ENCODE assay signal across 1 fruit fly cellular context in genomic region chr2L:10362408-10363067, dm6.
A peak's percentile ranks its signal among the peaks of the same experiment; 100 is the strongest.
TF ChIP-seq lines count a peak whose summit lies in the region.

Cand1 (minus strand) TSS chr2L:10362707.
pim (plus strand) TSS chr2L:10362989.

TF ChIP-seq in whole organism, embryonic, 481 proteins besides CTCF, POLR2A, EP300 and RAD21 (continued from another document and continues in another):
- TF ChIP-seq dati (GFP tag; IDR thresholded peaks at IDR 0.05; lab: Robert Waterston, UW): no peak
- TF ChIP-seq CG13775 (GFP tag; optimal IDR thresholded peaks at IDR 0.05; lab: Kevin White, UChicago): no peak
- no peak for TF ChIP-seq dimm (GFP tag; IDR thresholded peaks at IDR 0.05; lab: Robert Waterston, UW)
- no peak for TF ChIP-seq CG3163 (GFP tag; optimal IDR thresholded peaks at IDR 0.05; lab: Kevin White, UChicago)
- no peak for TF ChIP-seq Hr51 (GFP tag; optimal IDR thresholded peaks at IDR 0.05; lab: Kevin White, UChicago)
- no peak for TF ChIP-seq Hr3 (GFP tag; optimal IDR thresholded peaks at IDR 0.05; lab: Kevin White, UChicago)
- TF ChIP-seq esg (GFP tag; conservative IDR thresholded peaks at IDR 0.05; lab: Robert Waterston, UW): no peak
- no peak for TF ChIP-seq CG12219 (GFP tag; optimal IDR thresholded peaks at IDR 0.05; lab: Kevin White, UChicago)
- no peak for TF ChIP-seq Fer2 (tag; optimal IDR thresholded peaks at IDR 0.05; lab: Kevin White, UChicago)
- no peak for TF ChIP-seq tna (GFP tag; IDR thresholded peaks at IDR 0.05; lab: Robert Waterston, UW; ENCODE audit: partially characterized antibody)
- TF ChIP-seq NfI (GFP tag; optimal IDR thresholded peaks at IDR 0.05; lab: Kevin White, UChicago): no peak
- no peak for TF ChIP-seq CG2202 (tag; optimal IDR thresholded peaks at IDR 0.05; lab: Kevin White, UChicago)
- TF ChIP-seq dm (GFP tag; optimal IDR thresholded peaks at IDR 0.05; lab: Kevin White, UChicago): no peak
- no peak for TF ChIP-seq mam (GFP tag; optimal IDR thresholded peaks at IDR 0.05; lab: Kevin White, UChicago)
- TF ChIP-seq BtbVII (GFP tag; optimal IDR thresholded peaks at IDR 0.05; lab: Kevin White, UChicago): no peak
- no peak for TF ChIP-seq Optix (GFP tag; IDR thresholded peaks at IDR 0.05; lab: Robert Waterston, UW)
- peak; percentile 10 for TF ChIP-seq CG33557 (GFP tag; optimal IDR thresholded peaks at IDR 0.05; lab: Kevin White, UChicago)
- TF ChIP-seq CG11695 (GFP tag; IDR thresholded peaks at IDR 0.05; lab: Robert Waterston, UW): no peak
- no peak for TF ChIP-seq gce (GFP tag; IDR thresholded peaks at IDR 0.05; lab: Robert Waterston, UW)
- peak; percentile 78 for TF ChIP-seq row (GFP tag; IDR thresholded peaks at IDR 0.05; lab: Robert Waterston, UW)
- TF ChIP-seq Trl (optimal IDR thresholded peaks at IDR 0.05; lab: Kevin White, UChicago): no peak
- no peak for TF ChIP-seq Trl (GFP tag; optimal IDR thresholded peaks at IDR 0.05; lab: Kevin White, UChicago)
- no peak; the same call in 1 of the 2 replicates for TF ChIP-seq CG42726 (GFP tag; IDR thresholded peaks at IDR 0.05; lab: Robert Waterston, UW; ENCODE audit: partially characterized antibody)
- TF ChIP-seq CG12236 (GFP tag; optimal IDR thresholded peaks at IDR 0.05; lab: Kevin White, UChicago): no peak
- TF ChIP-seq CG14710 (tag; optimal IDR thresholded peaks at IDR 0.05; lab: Kevin White, UChicago): peak; percentile 77
- peak; percentile 66 for TF ChIP-seq bbx (GFP tag; IDR thresholded peaks at IDR 0.05; lab: Robert Waterston, UW; ENCODE audit: partially characterized antibody)
- TF ChIP-seq H15 (GFP tag; IDR thresholded peaks at IDR 0.05; lab: Robert Waterston, UW): no peak
- TF ChIP-seq E2f2 (GFP tag; IDR thresholded peaks at IDR 0.05; lab: Robert Waterston, UW): peak; percentile 83
- no peak for TF ChIP-seq fru (optimal IDR thresholded peaks at IDR 0.05; lab: Kevin White, UChicago)
- TF ChIP-seq kay (GFP tag; optimal IDR thresholded peaks at IDR 0.05; lab: Kevin White, UChicago): no peak
- TF ChIP-seq ken (GFP tag; IDR thresholded peaks at IDR 0.05; lab: Robert Waterston, UW): no peak
- TF ChIP-seq ap (GFP tag; IDR thresholded peaks at IDR 0.05; lab: Robert Waterston, UW): no peak
- TF ChIP-seq crol (GFP tag; IDR thresholded peaks at IDR 0.05; lab: Robert Waterston, UW): no peak
- TF ChIP-seq CG14050 (GFP tag; IDR thresholded peaks at IDR 0.05; lab: Robert Waterston, UW): no peak
- TF ChIP-seq sim (GFP tag; IDR thresholded peaks at IDR 0.05; lab: Robert Waterston, UW): no peak
- TF ChIP-seq ase (GFP tag; IDR thresholded peaks at IDR 0.05; lab: Robert Waterston, UW): no peak
- no peak for TF ChIP-seq CG32767 (GFP tag; IDR thresholded peaks at IDR 0.05; lab: Robert Waterston, UW)
- TF ChIP-seq fd102C (GFP tag; optimal IDR thresholded peaks at IDR 0.05; lab: Kevin White, UChicago): no peak
- no peak for TF ChIP-seq yki (optimal IDR thresholded peaks at IDR 0.05; lab: Kevin White, UChicago)
- no peak for TF ChIP-seq Ravus (GFP tag; IDR thresholded peaks at IDR 0.05; lab: Robert Waterston, UW)
- no peak for TF ChIP-seq nerfin-2 (GFP tag; IDR thresholded peaks at IDR 0.05; lab: Robert Waterston, UW; ENCODE audit: partially characterized antibody)
- no peak for TF ChIP-seq Bteb2 (GFP tag; optimal IDR thresholded peaks at IDR 0.05; lab: Kevin White, UChicago)
- TF ChIP-seq ttk (GFP tag; IDR thresholded peaks at IDR 0.05; lab: Robert Waterston, UW): no peak
- TF ChIP-seq vnd (GFP tag; IDR thresholded peaks at IDR 0.05; lab: Robert Waterston, UW; ENCODE audit: partially characterized antibody): peak; percentile 33; the same call in 1 of the 3 replicates
- no peak for TF ChIP-seq az2 (GFP tag; optimal IDR thresholded peaks at IDR 0.05; lab: Kevin White, UChicago)
- TF ChIP-seq Sry-β (GFP tag; optimal IDR thresholded peaks at IDR 0.05; lab: Kevin White, UChicago): no peak
- no peak for TF ChIP-seq CG12744 (GFP tag; optimal IDR thresholded peaks at IDR 0.05; lab: Kevin White, UChicago)
- no peak for TF ChIP-seq CG6791 (GFP tag; IDR thresholded peaks at IDR 0.05; lab: Robert Waterston, UW; ENCODE audit: partially characterized antibody)
- no peak for TF ChIP-seq usp (GFP tag; optimal IDR thresholded peaks at IDR 0.05; lab: Kevin White, UChicago)
- no peak for TF ChIP-seq CG8388 (GFP tag; optimal IDR thresholded peaks at IDR 0.05; lab: Kevin White, UChicago)
- TF ChIP-seq CG10462 (GFP tag; optimal IDR thresholded peaks at IDR 0.05; lab: Kevin White, UChicago): no peak
- no peak for TF ChIP-seq Eip74EF (GFP tag; optimal IDR thresholded peaks at IDR 0.05; lab: Kevin White, UChicago)
- TF ChIP-seq Sry-δ (GFP tag; optimal IDR thresholded peaks at IDR 0.05; lab: Kevin White, UChicago): peak; percentile 81
- no peak for TF ChIP-seq CG10959 (GFP tag; IDR thresholded peaks at IDR 0.05; lab: Robert Waterston, UW)
- TF ChIP-seq jigr1 (GFP tag; IDR thresholded peaks at IDR 0.05; lab: Robert Waterston, UW): no peak
- no peak for TF ChIP-seq NK7.1 (GFP tag; optimal IDR thresholded peaks at IDR 0.05; lab: Kevin White, UChicago)
- TF ChIP-seq CG3995 (GFP tag; optimal IDR thresholded peaks at IDR 0.05; lab: Kevin White, UChicago): no peak
- no peak for TF ChIP-seq CG2199 (GFP tag; IDR thresholded peaks at IDR 0.05; lab: Robert Waterston, UW)
- TF ChIP-seq Usf (GFP tag; optimal IDR thresholded peaks at IDR 0.05; lab: Kevin White, UChicago): no peak
- no peak for TF ChIP-seq CG14441 (GFP tag; IDR thresholded peaks at IDR 0.05; lab: Robert Waterston, UW)
- TF ChIP-seq pzg (GFP tag; optimal IDR thresholded peaks at IDR 0.05; lab: Kevin White, UChicago): peak; percentile 58
- no peak for TF ChIP-seq onecut (GFP tag; IDR thresholded peaks at IDR 0.05; lab: Robert Waterston, UW)
- TF ChIP-seq CG15514 (GFP tag; optimal IDR thresholded peaks at IDR 0.05; lab: Kevin White, UChicago): peak; percentile 38
- TF ChIP-seq CG9817 (tag; optimal IDR thresholded peaks at IDR 0.05; lab: Kevin White, UChicago): no peak
- TF ChIP-seq hb (GFP tag; IDR thresholded peaks at IDR 0.05; lab: Robert Waterston, UW; ENCODE audit: partially characterized antibody): no peak
- TF ChIP-seq CG7271 (tag; optimal IDR thresholded peaks at IDR 0.05; lab: Kevin White, UChicago): no peak
- peak; percentile 36 for TF ChIP-seq Abd-B (GFP tag; optimal IDR thresholded peaks at IDR 0.05; lab: Kevin White, UChicago)
- TF ChIP-seq odd (GFP tag; optimal IDR thresholded peaks at IDR 0.05; lab: Kevin White, UChicago): no peak
- no peak for TF ChIP-seq CG10209 (GFP tag; optimal IDR thresholded peaks at IDR 0.05; lab: Kevin White, UChicago)
- TF ChIP-seq CG5180 (GFP tag; optimal IDR thresholded peaks at IDR 0.05; lab: Kevin White, UChicago): no peak
- TF ChIP-seq CG10274 (GFP tag; optimal IDR thresholded peaks at IDR 0.05; lab: Kevin White, UChicago): no peak
- TF ChIP-seq Side (GFP tag; optimal IDR thresholded peaks at IDR 0.05; lab: Kevin White, UChicago): no peak
- TF ChIP-seq CG9215 (GFP tag; IDR thresholded peaks at IDR 0.05; lab: Robert Waterston, UW): no peak
- no peak for TF ChIP-seq CG4328 (GFP tag; optimal IDR thresholded peaks at IDR 0.05; lab: Kevin White, UChicago)
- TF ChIP-seq tin (GFP tag; optimal IDR thresholded peaks at IDR 0.05; lab: Kevin White, UChicago): no peak
- no peak for TF ChIP-seq Ets65A (GFP tag; lab: Kevin White, UChicago)
- no peak for TF ChIP-seq CG1792 (GFP tag; optimal IDR thresholded peaks at IDR 0.05; lab: Kevin White, UChicago)
- TF ChIP-seq zfh2 (GFP tag; optimal IDR thresholded peaks at IDR 0.05; lab: Kevin White, UChicago): no peak
- no peak for TF ChIP-seq HmgD (GFP tag; optimal IDR thresholded peaks at IDR 0.05; lab: Kevin White, UChicago)
- TF ChIP-seq CG7839 (tag; optimal IDR thresholded peaks at IDR 0.05; lab: Kevin White, UChicago): no peak
- TF ChIP-seq pnt (GFP tag; optimal IDR thresholded peaks at IDR 0.05; lab: Kevin White, UChicago): no peak
- no peak for TF ChIP-seq Dip3 (GFP tag; optimal IDR thresholded peaks at IDR 0.05; lab: Kevin White, UChicago)
- TF ChIP-seq CG11696 (GFP tag; IDR thresholded peaks at IDR 0.05; lab: Robert Waterston, UW): no peak
- no peak for TF ChIP-seq exex (tag; optimal IDR thresholded peaks at IDR 0.05; lab: Kevin White, UChicago)
- no peak for TF ChIP-seq CG4404 (GFP tag; IDR thresholded peaks at IDR 0.05; lab: Robert Waterston, UW)
- peak; percentile 15 for TF ChIP-seq twi (tag; optimal IDR thresholded peaks at IDR 0.05; lab: Kevin White, UChicago)
- TF ChIP-seq CG6813 (GFP tag; optimal IDR thresholded peaks at IDR 0.05; lab: Kevin White, UChicago): no peak
- TF ChIP-seq CG2875 (GFP tag; optimal IDR thresholded peaks at IDR 0.05; lab: Kevin White, UChicago): no peak
- TF ChIP-seq CG10431 (GFP tag; optimal IDR thresholded peaks at IDR 0.05; lab: Kevin White, UChicago): peak; percentile 36
- TF ChIP-seq HLH54F (GFP tag; optimal IDR thresholded peaks at IDR 0.05; lab: Kevin White, UChicago): no peak
- no peak for TF ChIP-seq CG4820 (GFP tag; optimal IDR thresholded peaks at IDR 0.05; lab: Kevin White, UChicago)
- TF ChIP-seq B-H1 (GFP tag; IDR thresholded peaks at IDR 0.05; lab: Robert Waterston, UW): no peak
- TF ChIP-seq CG13287 (GFP tag; IDR thresholded peaks at IDR 0.05; lab: Robert Waterston, UW; ENCODE audit: partially characterized antibody): peak; percentile 79
- TF ChIP-seq CG7372 (GFP tag; IDR thresholded peaks at IDR 0.05; lab: Robert Waterston, UW): no peak
- TF ChIP-seq CG6854 (GFP tag; optimal IDR thresholded peaks at IDR 0.05; lab: Kevin White, UChicago): no peak
- no peak for TF ChIP-seq h (optimal IDR thresholded peaks at IDR 0.05; lab: Kevin White, UChicago)
- TF ChIP-seq MTF-1 (GFP tag; optimal IDR thresholded peaks at IDR 0.05; lab: Kevin White, UChicago; ENCODE audit: borderline replicate concordance): no peak
- peak; percentile 50 for TF ChIP-seq sd (tag; optimal IDR thresholded peaks at IDR 0.05; lab: Kevin White, UChicago)
- TF ChIP-seq CG17359 (tag; optimal IDR thresholded peaks at IDR 0.05; lab: Kevin White, UChicago): no peak
- no peak for TF ChIP-seq Six4 (GFP tag; optimal IDR thresholded peaks at IDR 0.05; lab: Kevin White, UChicago)
- TF ChIP-seq Opbp (GFP tag; IDR thresholded peaks at IDR 0.05; lab: Robert Waterston, UW; ENCODE audit: partially characterized antibody): no peak; the same call in 2 of the 3 replicates
- TF ChIP-seq Gsc (GFP tag; IDR thresholded peaks at IDR 0.05; lab: Robert Waterston, UW): no peak
- TF ChIP-seq CG7928 (GFP tag; optimal IDR thresholded peaks at IDR 0.05; lab: Kevin White, UChicago): no peak
- no peak for TF ChIP-seq Stat92E (GFP tag; optimal IDR thresholded peaks at IDR 0.05; lab: Kevin White, UChicago)
- TF ChIP-seq CG12769 (tag; optimal IDR thresholded peaks at IDR 0.05; lab: Kevin White, UChicago): no peak
- TF ChIP-seq grn (GFP tag; optimal IDR thresholded peaks at IDR 0.05; lab: Kevin White, UChicago): no peak
- TF ChIP-seq br (optimal IDR thresholded peaks at IDR 0.05; lab: Kevin White, UChicago): no peak
- TF ChIP-seq slp2 (GFP tag; optimal IDR thresholded peaks at IDR 0.05; lab: Kevin White, UChicago): no peak
- TF ChIP-seq ftz-f1 (GFP tag; optimal IDR thresholded peaks at IDR 0.05; lab: Kevin White, UChicago): no peak
- TF ChIP-seq stc (GFP tag; IDR thresholded peaks at IDR 0.05; lab: Robert Waterston, UW): no peak
- TF ChIP-seq CG16779 (GFP tag; IDR thresholded peaks at IDR 0.05; lab: Robert Waterston, UW): no peak
- TF ChIP-seq Bdp1 (GFP tag; optimal IDR thresholded peaks at IDR 0.05; lab: Kevin White, UChicago): no peak
- no peak for TF ChIP-seq Myb (GFP tag; optimal IDR thresholded peaks at IDR 0.05; lab: Kevin White, UChicago)
- no peak for TF ChIP-seq pho (GFP tag; optimal IDR thresholded peaks at IDR 0.05; lab: Kevin White, UChicago)
- no peak for TF ChIP-seq wor (GFP tag; IDR thresholded peaks at IDR 0.05; lab: Robert Waterston, UW)
- no peak for TF ChIP-seq CG4707 (GFP tag; optimal IDR thresholded peaks at IDR 0.05; lab: Kevin White, UChicago)
- no peak for TF ChIP-seq CG17186 (GFP tag; optimal IDR thresholded peaks at IDR 0.05; lab: Kevin White, UChicago)
- no peak for TF ChIP-seq disco-r (GFP tag; optimal IDR thresholded peaks at IDR 0.05; lab: Kevin White, UChicago)
- no peak for TF ChIP-seq sr (GFP tag; IDR thresholded peaks at IDR 0.05; lab: Robert Waterston, UW)
- no peak for TF ChIP-seq CG16863 (GFP tag; optimal IDR thresholded peaks at IDR 0.05; lab: Kevin White, UChicago)
- no peak for TF ChIP-seq ewg (GFP tag; optimal IDR thresholded peaks at IDR 0.05; lab: Kevin White, UChicago)
- no peak for TF ChIP-seq oc (tag; optimal IDR thresholded peaks at IDR 0.05; lab: Kevin White, UChicago)
- TF ChIP-seq Bgb (GFP tag; IDR thresholded peaks at IDR 0.05; lab: Robert Waterston, UW; ENCODE audit: partially characterized antibody): peak; percentile 65
- no peak for TF ChIP-seq Dbx (GFP tag; IDR thresholded peaks at IDR 0.05; lab: Robert Waterston, UW)
- no peak for TF ChIP-seq CG18599 (GFP tag; optimal IDR thresholded peaks at IDR 0.05; lab: Kevin White, UChicago)
- TF ChIP-seq CG7745 (tag; optimal IDR thresholded peaks at IDR 0.05; lab: Kevin White, UChicago): no peak
- TF ChIP-seq Sox102F (GFP tag; optimal IDR thresholded peaks at IDR 0.05; lab: Kevin White, UChicago): no peak
- no peak for TF ChIP-seq tgo (GFP tag; IDR thresholded peaks at IDR 0.05; lab: Robert Waterston, UW)
- peak; percentile 90 for TF ChIP-seq pfk (GFP tag; optimal IDR thresholded peaks at IDR 0.05; lab: Kevin White, UChicago)
- peak; percentile 35; the same call in 1 of the 2 replicates for TF ChIP-seq Rfx (GFP tag; IDR thresholded peaks at IDR 0.05; lab: Robert Waterston, UW)
- no peak for TF ChIP-seq lilli (GFP tag; optimal IDR thresholded peaks at IDR 0.05; lab: Kevin White, UChicago)
- TF ChIP-seq CG18764 (GFP tag; optimal IDR thresholded peaks at IDR 0.05; lab: Kevin White, UChicago): no peak
- no peak for TF ChIP-seq Atf6 (GFP tag; IDR thresholded peaks at IDR 0.05; lab: Robert Waterston, UW)
- TF ChIP-seq CG9797 (GFP tag; optimal IDR thresholded peaks at IDR 0.05; lab: Kevin White, UChicago): peak; percentile 59
- TF ChIP-seq CG11560 (tag; IDR thresholded peaks at IDR 0.05; lab: Robert Waterston, UW): no peak
- TF ChIP-seq CG14860 (GFP tag; IDR thresholded peaks at IDR 0.05; lab: Robert Waterston, UW; ENCODE audit: partially characterized antibody): 0 out of 3 replicates have a peak, but pooled peaks have one; percentile 12
- TF ChIP-seq Aef1 (GFP tag; IDR thresholded peaks at IDR 0.05; lab: Robert Waterston, UW): no peak
- TF ChIP-seq HLHmδ (GFP tag; optimal IDR thresholded peaks at IDR 0.05; lab: Kevin White, UChicago): no peak
- TF ChIP-seq p53 (GFP tag; optimal IDR thresholded peaks at IDR 0.05; lab: Kevin White, UChicago): no peak
